Worm (Caenorhabditis elegans): Measurements from ENCODE around the gene cex-2.

cex-2 gene

DNA sequence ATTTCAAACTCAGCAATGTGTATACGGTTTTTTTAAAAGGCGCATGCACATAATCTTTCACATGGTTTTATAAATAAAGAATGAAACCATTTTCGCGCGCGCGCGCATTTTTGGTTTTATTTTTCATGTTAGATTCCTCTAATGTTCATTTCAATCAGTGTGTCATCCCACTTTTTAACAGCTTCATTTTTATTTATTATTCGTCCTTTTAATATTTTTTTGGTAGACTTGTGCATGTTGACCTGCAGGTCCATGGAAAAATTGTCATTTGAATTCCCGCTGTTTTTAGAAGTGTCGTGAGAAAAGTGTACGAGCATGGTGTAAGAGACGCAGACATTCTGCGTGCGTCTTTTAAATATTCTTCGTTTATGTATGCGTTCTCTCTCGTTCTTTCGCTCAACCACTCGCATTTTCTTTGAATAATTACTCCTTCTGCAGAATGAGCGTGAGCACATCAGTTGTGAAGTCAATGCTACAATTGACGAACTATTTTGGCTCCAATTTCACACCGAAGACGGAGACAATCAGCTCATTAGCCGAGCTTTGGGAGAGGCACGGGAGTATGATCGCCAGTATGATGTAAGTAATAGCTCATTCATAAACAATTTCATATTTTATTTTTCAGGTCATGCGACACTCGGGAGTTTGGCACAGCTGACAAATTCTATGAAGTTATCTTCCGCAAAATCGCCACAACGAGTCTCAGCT, 25.2 kb upstream of the cex-2 start, which contains the start of gene lin-5 (continued):
- TF ChIP-seq daf-16 (GFP tag; optimal IDR thresholded peaks at IDR 0.05) (no peak), daf-16 (tag; optimal IDR thresholded peaks at IDR 0.05) (peak; percentile 25), lsy-2 (tag; optimal IDR thresholded peaks at IDR 0.05) (peak in 1 of 2 experiments; percentile 86), fkh-10 (GFP tag; optimal IDR thresholded peaks at IDR 0.05) (peak; percentile 9)

DNA sequence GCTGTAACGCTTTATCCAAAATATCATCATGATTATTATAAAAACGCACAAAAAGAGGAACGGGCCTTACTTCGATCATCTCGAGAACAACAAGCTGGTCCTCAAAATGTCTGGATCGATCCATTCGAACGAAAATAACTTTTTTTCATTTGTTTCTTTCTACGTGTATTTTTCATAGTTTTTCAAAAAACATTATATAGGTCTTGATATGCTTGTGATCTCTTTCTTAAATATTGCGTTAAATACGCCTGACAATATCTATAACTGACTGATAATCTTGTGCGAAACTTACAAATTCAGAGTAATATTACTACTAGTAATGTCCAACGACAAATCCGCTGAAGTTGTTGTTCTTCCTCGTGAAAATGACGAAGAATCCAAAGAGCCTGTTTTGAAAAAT, 22.9 kb upstream of the cex-2 start, which contains the start of gene sds-22:
TSS of gene sds-22 (plus strand) at position 301 of the 400 bp plus-strand sequence.
- no peak for TF ChIP-seq hif-1 (tag; optimal IDR thresholded peaks at IDR 0.05)
- peak; percentile 13 for TF ChIP-seq aha-1 (tag)

DNA sequence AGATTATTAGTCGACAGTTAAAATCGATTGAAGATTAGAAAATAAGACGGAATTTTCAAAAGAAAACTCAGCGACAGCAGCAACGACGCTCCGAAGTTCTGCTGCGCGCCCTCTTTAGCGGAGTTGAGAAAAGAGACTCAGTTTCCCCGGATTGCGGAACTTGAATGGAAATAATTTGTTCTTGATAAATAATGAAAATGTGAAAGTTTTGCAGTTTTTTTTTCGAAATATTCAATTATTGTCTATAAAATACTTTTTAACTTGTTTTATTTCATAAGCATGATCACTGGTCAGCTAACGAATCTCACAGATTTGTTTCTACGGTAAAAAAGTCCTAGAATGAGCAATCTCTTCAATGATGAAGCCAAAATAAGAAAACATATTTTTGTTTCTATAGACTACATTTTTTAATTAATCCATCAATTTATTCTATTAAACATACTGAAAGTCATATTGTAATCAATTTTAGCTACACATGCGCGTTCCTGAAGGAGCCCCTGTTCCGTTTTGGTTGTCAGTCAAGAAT, 22.3 kb upstream of the cex-2 start, which contains the start of the genes cec-3 and T09A5.15:
TSS of gene cec-3 (minus strand) at position 116 of the 526 bp plus-strand sequence.
TSS of gene T09A5.15 (plus strand) at position 476 of the 526 bp plus-strand sequence.
- TF ChIP-seq nhr-76 (tag; optimal IDR thresholded peaks at IDR 0.05) (no peak), nhr-237 (tag; optimal IDR thresholded peaks at IDR 0.05) (no peak), mes-2 (tag; optimal IDR thresholded peaks at IDR 0.05; ENCODE audit: poor library complexity, severe bottlenecking) (peak; percentile 62), lsy-2 (tag; optimal IDR thresholded peaks at IDR 0.05) (peak in 1 of 2 experiments; percentile 66), hlh-30 (tag; optimal IDR thresholded peaks at IDR 0.05; ENCODE audit: insufficient read depth) (peak; percentile 4), mep-1 (tag; optimal IDR thresholded peaks at IDR 0.05) (peak; percentile 33), daf-12 (tag; optimal IDR thresholded peaks at IDR 0.05) (no peak), F37D6.2 (tag; optimal IDR thresholded peaks at IDR 0.05) (no peak), hif-1 (tag; optimal IDR thresholded peaks at IDR 0.05) (peak in 1 of 2 experiments; percentile 66), dpl-1 (GFP tag; optimal IDR thresholded peaks at IDR 0.05) (peak; percentile 52), mxl-3 (GFP tag; optimal IDR thresholded peaks at IDR 0.05) (no peak), nhr-28 (tag; optimal IDR thresholded peaks at IDR 0.05) (peak; percentile 26), dve-1 (tag; optimal IDR thresholded peaks at IDR 0.05; ENCODE audit: insufficient read depth) (peak; percentile 28), gei-8 (GFP tag; optimal IDR thresholded peaks at IDR 0.05) (no peak), T20F7.1 (GFP tag; optimal IDR thresholded peaks at IDR 0.05) (peak; percentile 98), mdl-1 (tag; optimal IDR thresholded peaks at IDR 0.05) (no peak), madf-9 (GFP tag; conservative IDR thresholded peaks at IDR 0.05) (no peak), rbr-2 (tag; optimal IDR thresholded peaks at IDR 0.05) (peak; percentile 28), nhr-25 (tag; optimal IDR thresholded peaks at IDR 0.05; ENCODE audit: borderline replicate concordance, insufficient read depth) (no peak)

DNA sequence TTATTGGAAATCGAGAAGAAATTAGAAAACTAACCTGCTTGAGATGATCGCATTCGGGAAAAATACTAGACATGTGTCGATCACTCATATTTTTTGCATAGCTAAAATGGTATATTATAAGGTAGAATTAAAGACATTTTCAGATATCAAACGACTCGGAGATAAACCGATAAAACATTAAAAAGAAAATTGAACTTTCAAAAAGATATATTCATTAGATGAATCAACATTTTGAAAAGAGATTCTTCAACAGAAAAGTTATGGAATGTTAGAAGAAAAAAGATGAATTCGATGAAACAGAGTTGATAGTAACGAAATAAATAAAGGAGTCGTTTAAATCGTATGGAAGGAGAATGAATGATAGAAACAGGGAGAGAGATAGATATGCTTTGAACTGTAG, 20.4 kb upstream of the cex-2 start, which contains the start of gene mdmh-35:
TSS of gene mdmh-35 (minus strand) at position 101 of the 400 bp plus-strand sequence.
- TF ChIP-seq lim-7 (GFP tag; IDR thresholded peaks at IDR 0.05) = no peak
- TF ChIP-seq aha-1 (tag) = peak; percentile 26

DNA sequence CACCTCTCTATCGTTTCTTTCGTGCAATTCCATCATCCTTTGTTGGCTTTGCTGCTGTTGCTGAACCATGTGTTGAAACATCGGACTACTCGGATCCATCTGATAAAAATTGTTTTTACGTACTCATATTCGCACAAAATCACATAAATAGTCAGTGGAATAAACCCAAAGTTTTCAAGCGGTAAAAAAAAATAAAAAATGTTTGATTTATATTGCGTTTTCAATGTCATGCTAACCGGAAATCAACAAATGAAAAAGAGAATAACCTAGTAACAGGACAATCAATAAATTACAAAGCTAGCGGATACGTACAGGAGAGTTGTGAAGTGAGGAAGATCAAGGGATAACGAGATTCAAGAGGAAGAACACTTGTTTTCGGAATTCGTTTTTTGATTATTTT, 19.7 kb upstream of the cex-2 start, which contains the start of gene mdt-10:
TSS of gene mdt-10 (minus strand) at position 101 of the 400 bp plus-strand sequence.
- TF ChIP-seq nhr-28 (tag; optimal IDR thresholded peaks at IDR 0.05) = no peak
- no peak for TF ChIP-seq nhr-10 (tag; optimal IDR thresholded peaks at IDR 0.05)
- TF ChIP-seq nhr-25 (tag; optimal IDR thresholded peaks at IDR 0.05; ENCODE audit: borderline replicate concordance, insufficient read depth) = no peak
- no peak for TF ChIP-seq ces-1 (GFP tag; optimal IDR thresholded peaks at IDR 0.05)
- no peak for TF ChIP-seq lin-13 (GFP tag; optimal IDR thresholded peaks at IDR 0.05)
- TF ChIP-seq Y48G9A.11 (GFP tag; IDR thresholded peaks at IDR 0.05) = no peak
- no peak for TF ChIP-seq ZK546.5 (tag; optimal IDR thresholded peaks at IDR 0.05)
- TF ChIP-seq lsy-2 (tag; optimal IDR thresholded peaks at IDR 0.05) = no peak
- TF ChIP-seq attf-4 (tag; optimal IDR thresholded peaks at IDR 0.05) = no peak
- no peak for TF ChIP-seq gei-8 (GFP tag; optimal IDR thresholded peaks at IDR 0.05)
- no peak for TF ChIP-seq mes-2 (tag; optimal IDR thresholded peaks at IDR 0.05; ENCODE audit: poor library complexity, severe bottlenecking)

All from whole organism, L4 larva.